Fruit fly (Drosophila melanogaster) ovary, adult (tissue): ENCODE measurements around the gene CG45081.
A peak's percentile ranks its signal among the peaks of the same experiment; 100 is the strongest.

ENCODE experiments used
- CG17801 ChIP-seq: fragments of 200-800 bp; optimal IDR thresholded peaks from 2 replicates; lab custom pipeline; 2019; ENCODE audit warnings: missing biosample characterization, mild to moderate bottlenecking, missing genetic modification characterization, moderate library complexity; ENCODE audit not compliant: partially characterized antibody

Gene CG45081

DNA sequence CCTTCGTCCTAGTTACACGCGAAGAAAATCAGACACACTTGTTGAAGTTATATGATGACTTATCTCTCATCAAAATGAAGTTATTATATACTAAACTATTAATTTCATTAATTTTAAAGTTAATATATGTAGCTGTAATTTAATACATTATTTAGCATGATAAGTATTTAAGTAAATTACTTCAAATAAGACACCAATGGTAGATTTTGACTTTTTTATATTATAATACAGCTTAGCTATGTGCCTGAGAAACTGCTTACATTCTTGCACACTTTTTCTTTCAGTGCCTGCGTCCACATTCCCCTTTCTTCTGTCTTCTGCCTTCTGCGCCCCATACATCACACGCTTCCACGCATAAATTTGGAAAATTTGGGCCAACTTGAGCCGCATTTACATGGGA lies 14.2 kb upstream of the CG45081 start:
- TF ChIP-seq CG17801 (GFP tag; lab: Kevin White, UChicago) = no peak

- TF ChIP-seq CG17801 (GFP tag; lab: Kevin White, UChicago) = peak; percentile 45
Measured at dm6 chr3L:19254715-19255428, 11.0 kb upstream of the CG45081 start, which contains the start of the genes mRpL21 and rept. Gene mRpL21 (minus strand): TSS chr3L:19255061. Gene rept (plus strand): TSS chr3L:19255340.

- no peak for TF ChIP-seq CG17801 (GFP tag; lab: Kevin White, UChicago)
Measured at dm6 chr3L:19258199-19258598, 7.7 kb upstream of the CG45081 start.

DNA sequence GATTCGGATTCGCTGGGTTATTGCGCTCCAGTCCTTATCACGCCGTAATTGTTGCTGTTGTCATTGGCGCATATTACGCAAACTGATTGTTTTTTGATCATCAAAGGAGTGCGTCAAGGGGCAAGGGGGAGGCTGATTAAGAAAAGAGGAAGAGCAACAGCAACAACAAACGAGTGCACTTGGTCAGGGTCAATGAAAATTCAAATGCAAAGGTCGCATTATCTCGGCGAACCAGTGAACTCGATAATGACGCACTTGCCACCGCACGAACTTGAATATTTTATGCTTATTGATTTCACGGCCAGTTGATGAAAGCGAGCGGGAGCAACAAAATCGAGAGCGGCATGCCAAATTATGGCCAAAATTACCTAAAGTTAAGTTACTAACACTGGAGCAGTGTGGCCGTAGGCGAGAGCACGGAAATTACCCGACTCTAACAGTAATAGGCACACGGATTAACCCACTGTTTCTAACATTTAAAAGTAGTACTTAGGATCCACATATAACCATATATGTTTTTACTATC lies 5.5 kb upstream of the CG45081 start, which contains the start of gene nes:
TSS of gene nes (minus strand) at position 402 of the 526 bp plus-strand sequence.
- TF ChIP-seq CG17801 (GFP tag; lab: Kevin White, UChicago) = peak; percentile 56

dm6 chr3L:19261213-19261612 lies 4.6 kb upstream of the CG45081 start, which contains the start of gene Bet1:
Gene Bet1 (plus strand): TSS chr3L:19261394.
- no peak for TF ChIP-seq CG17801 (GFP tag; lab: Kevin White, UChicago)

- TF ChIP-seq CG17801 (GFP tag; lab: Kevin White, UChicago) = no peak
Measured at dm6 chr3L:19261720-19262119, 4.1 kb upstream of the CG45081 start.

dm6 chr3L:19263480-19264140 lies 2.3 kb upstream of the CG45081 start, which contains the start of the genes CG42374 and Mettl5:
Gene CG42374 (plus strand): TSS chr3L:19263766.
Gene Mettl5 (plus strand): TSS chr3L:19263766.
- no peak for TF ChIP-seq CG17801 (GFP tag; lab: Kevin White, UChicago)

dm6 chr3L:19264141-19264487 lies 1.7 kb upstream of the CG45081 start, which contains the start of gene Max:
Gene Max (minus strand): TSS chr3L:19264184.
- TF ChIP-seq CG17801 (GFP tag; lab: Kevin White, UChicago) = peak; percentile 71

dm6 chr3L:19268720-19269401 lies 3.0 kb downstream of the CG45081 start, which contains the start of the genes Aldh7A1 and CG14085:
Gene Aldh7A1 (minus strand): TSS chr3L:19268913.
Gene CG14085 (plus strand): TSS chr3L:19269351.
- TF ChIP-seq CG17801 (GFP tag; lab: Kevin White, UChicago) = no peak

DNA sequence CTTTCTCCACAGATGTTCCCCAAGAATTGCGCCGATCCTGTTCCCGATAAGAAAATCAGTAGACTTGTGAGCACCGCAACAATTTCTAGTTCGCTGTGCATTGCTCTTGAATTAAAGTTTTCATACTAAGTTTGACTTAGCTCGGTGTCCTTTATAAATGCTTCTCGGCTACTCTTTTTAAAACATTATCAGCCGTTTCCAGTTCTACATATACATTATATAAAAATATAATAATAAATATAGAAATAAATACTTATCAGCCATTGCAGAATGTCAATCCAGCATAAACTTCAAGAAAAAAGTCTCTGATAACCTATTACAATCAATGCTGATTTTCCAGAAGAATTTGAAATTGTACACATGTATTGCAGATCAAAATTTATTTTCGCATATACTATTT lies 4.7 kb downstream of the CG45081 start, which contains the start of gene CG14088:
TSS of gene CG14088 (minus strand) at position 101 of the 400 bp plus-strand sequence.
- TF ChIP-seq CG17801 (GFP tag; lab: Kevin White, UChicago) = no peak

DNA sequence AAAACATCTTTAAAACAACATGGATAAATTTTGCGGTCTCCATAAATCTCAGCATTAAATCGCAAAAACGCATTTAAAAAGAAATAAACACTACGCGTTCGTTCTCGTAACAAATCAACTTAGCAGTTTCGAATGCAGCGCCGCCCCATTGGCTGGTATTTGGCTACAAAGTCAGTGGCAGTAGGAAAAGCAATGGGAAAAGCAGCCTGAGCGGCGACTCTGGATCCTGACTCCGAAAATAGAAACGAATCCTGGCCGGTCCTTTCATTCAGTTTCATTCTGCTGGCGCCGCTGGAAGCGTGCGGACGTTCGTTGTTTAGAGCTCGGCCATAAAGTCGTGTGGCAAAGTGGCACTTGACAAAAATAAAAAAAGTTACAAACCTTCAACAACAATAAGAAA lies 9.6 kb downstream of the CG45081 start, which contains the start of gene CG14086:
TSS of gene CG14086 (plus strand) at position 301 of the 400 bp plus-strand sequence.
- no peak for TF ChIP-seq CG17801 (GFP tag; lab: Kevin White, UChicago)

DNA sequence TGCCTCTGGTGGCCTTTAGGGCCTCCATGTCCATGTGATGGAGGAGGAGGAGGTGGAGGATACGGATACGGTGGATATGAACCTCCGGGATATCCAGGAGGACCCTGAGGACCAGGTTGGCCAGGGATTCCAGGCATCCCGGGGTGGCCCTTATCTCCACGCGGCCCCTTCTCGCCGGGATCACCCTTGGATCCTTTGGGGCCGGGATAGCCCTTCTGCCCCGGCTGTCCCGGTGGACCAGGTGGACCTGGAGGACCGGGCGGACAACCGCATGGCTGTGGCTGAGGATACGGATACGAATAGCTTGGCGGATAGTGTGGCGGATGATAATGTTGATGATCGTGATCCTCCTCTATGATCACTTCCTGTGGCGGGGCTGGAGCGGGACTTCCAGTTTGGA lies 14.4 kb downstream of the CG45081 start:
- no peak for TF ChIP-seq CG17801 (GFP tag; lab: Kevin White, UChicago)

dm6 chr3L:19280700-19281099 lies 14.8 kb downstream of the CG45081 start, which contains the start of gene CG14089:
Gene CG14089 (minus strand): TSS chr3L:19280800.
- TF ChIP-seq CG17801 (GFP tag; lab: Kevin White, UChicago) = no peak

DNA sequence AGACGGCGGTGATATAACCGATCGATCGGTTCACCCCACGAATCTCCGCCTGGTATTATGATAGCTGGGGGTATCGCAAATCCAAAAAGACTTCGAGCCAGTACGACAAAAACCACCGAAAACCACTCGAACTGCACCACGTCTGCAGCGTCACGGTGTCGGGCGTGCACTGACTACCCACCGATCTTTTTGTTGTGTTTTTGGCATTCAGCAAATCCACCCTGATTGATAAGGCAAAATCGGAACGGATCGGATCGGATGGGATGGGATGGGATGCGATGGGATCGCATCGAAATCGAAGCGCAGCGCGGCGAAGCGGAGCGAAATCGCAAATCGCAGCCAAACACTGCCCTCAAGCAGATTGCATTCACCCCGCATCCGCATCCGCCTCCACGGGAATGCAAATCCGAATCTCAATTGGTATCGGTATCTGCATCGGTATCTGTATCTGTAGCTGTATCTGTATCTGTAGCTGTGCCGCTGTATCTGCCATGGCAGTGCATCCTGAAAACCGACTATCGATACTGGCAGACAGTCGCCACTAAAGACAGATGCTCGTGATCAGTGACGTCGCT lies 22.6 kb downstream of the CG45081 start:
- TF ChIP-seq CG17801 (GFP tag; lab: Kevin White, UChicago) = no peak
